Fruit fly (Drosophila melanogaster) ovary, adult (tissue): ENCODE measurements around the gene Pgant4.

Experiments
- CG17801 ChIP-seq: fragments of 200-800 bp; optimal IDR thresholded peaks from 2 replicates; lab custom pipeline; 2019; ENCODE audit warnings: missing biosample characterization, mild to moderate bottlenecking, missing genetic modification characterization, moderate library complexity; ENCODE audit not compliant: partially characterized antibody

The Pgant4 gene

dm6 chr2L:3479697-3480442 lies 7.5 kb downstream of the Pgant4 start:
- TF ChIP-seq CG17801 (GFP tag; lab: Kevin White, UChicago), result no peak

dm6 chr2L:3480443-3480839 lies 8.0 kb downstream of the Pgant4 start:
- TF ChIP-seq CG17801 (GFP tag; lab: Kevin White, UChicago), result no peak

- no peak for TF ChIP-seq CG17801 (GFP tag; lab: Kevin White, UChicago)
Measured at dm6 chr2L:3482037-3482436, 9.6 kb downstream of the Pgant4 start.

- no peak for TF ChIP-seq CG17801 (GFP tag; lab: Kevin White, UChicago)
Measured at dm6 chr2L:3482712-3483111, 10.3 kb downstream of the Pgant4 start.

- TF ChIP-seq CG17801 (GFP tag; lab: Kevin White, UChicago), result no peak
Measured at dm6 chr2L:3483672-3484071, 11.3 kb downstream of the Pgant4 start.

dm6 chr2L:3484759-3485158 lies 12.4 kb downstream of the Pgant4 start:
- TF ChIP-seq CG17801 (GFP tag; lab: Kevin White, UChicago), result no peak

- no peak for TF ChIP-seq CG17801 (GFP tag; lab: Kevin White, UChicago)
Measured at dm6 chr2L:3485506-3485905, 13.1 kb downstream of the Pgant4 start.

dm6 chr2L:3490971-3491370 lies 18.6 kb downstream of the Pgant4 start, which contains the start of gene CG15414:
Gene CG15414, minus strand, starts transcription at chr2L:3491071.
- TF ChIP-seq CG17801 (GFP tag; lab: Kevin White, UChicago), result no peak

- no peak for TF ChIP-seq CG17801 (GFP tag; lab: Kevin White, UChicago)
Measured at dm6 chr2L:3493475-3493874, 21.1 kb downstream of the Pgant4 start.

- TF ChIP-seq CG17801 (GFP tag; lab: Kevin White, UChicago), result no peak
Measured at dm6 chr2L:3495465-3495864, 23.1 kb downstream of the Pgant4 start.

- TF ChIP-seq CG17801 (GFP tag; lab: Kevin White, UChicago), result no peak
Measured at dm6 chr2L:3504851-3505250, 32.4 kb downstream of the Pgant4 start.

dm6 chr2L:3506322-3506721 lies 33.9 kb downstream of the Pgant4 start:
- TF ChIP-seq CG17801 (GFP tag; lab: Kevin White, UChicago), result no peak

- TF ChIP-seq CG17801 (GFP tag; lab: Kevin White, UChicago), result no peak
Measured at dm6 chr2L:3506806-3507205, 34.4 kb downstream of the Pgant4 start.

- TF ChIP-seq CG17801 (GFP tag; lab: Kevin White, UChicago), result peak; percentile 74
Measured at dm6 chr2L:3507209-3508164, 35.1 kb downstream of the Pgant4 start, which contains the start of gene tim. Gene tim, minus strand, starts transcription at chr2L:3508119.

- TF ChIP-seq CG17801 (GFP tag; lab: Kevin White, UChicago), result no peak
Measured at dm6 chr2L:3510002-3510401, 37.6 kb downstream of the Pgant4 start, which contains the start of gene CG31954. Gene CG31954, minus strand, starts transcription at chr2L:3510102.
